Worm (Caenorhabditis elegans) whole organism, midembryonic: ENCODE measurements around the gene col-159.

Source experiments
- T22C8.4 ChIP-seq: fragments of 200-800 bp; sonication (Bioruptor generic); IDR thresholded peaks from 2 replicates; pipeline ENCODE4 v1.3.6; 2022; ENCODE audit warnings: missing genetic modification characterization, missing compliant biosample characterization
- flt-1 ChIP-seq: fragments of 200-800 bp; sonication (Bioruptor generic); IDR thresholded peaks from 2 replicates; pipeline ENCODE4 v1.3.6; 2022; ENCODE audit warnings: missing genetic modification characterization, missing compliant biosample characterization
- klf-2 ChIP-seq: fragments of 200-800 bp; sonication (Bioruptor generic); conservative IDR thresholded peaks from 2 replicates; pipeline ENCODE4 v1.3.6; 2022; ENCODE audit warnings: missing genetic modification reagents, missing genetic modification characterization, missing compliant biosample characterization
- ref-1 ChIP-seq: fragments of 200-800 bp; sonication (Bioruptor generic); conservative IDR thresholded peaks from 2 replicates; pipeline ENCODE4 v1.3.6; 2022; ENCODE audit warnings: missing genetic modification reagents, missing genetic modification characterization, missing compliant biosample characterization
- tab-1 ChIP-seq: fragments of 200-800 bp; sonication (Bioruptor generic); IDR thresholded peaks from 2 replicates; pipeline ENCODE4 v1.3.6; 2022; ENCODE audit warnings: missing genetic modification characterization, missing compliant biosample characterization
- ztf-23 ChIP-seq: fragments of 200-800 bp; sonication (Bioruptor generic); IDR thresholded peaks from 2 replicates; pipeline ENCODE4 v1.3.6; 2022; ENCODE audit warnings: missing genetic modification reagents, missing genetic modification characterization, missing compliant biosample characterization

DNA sequence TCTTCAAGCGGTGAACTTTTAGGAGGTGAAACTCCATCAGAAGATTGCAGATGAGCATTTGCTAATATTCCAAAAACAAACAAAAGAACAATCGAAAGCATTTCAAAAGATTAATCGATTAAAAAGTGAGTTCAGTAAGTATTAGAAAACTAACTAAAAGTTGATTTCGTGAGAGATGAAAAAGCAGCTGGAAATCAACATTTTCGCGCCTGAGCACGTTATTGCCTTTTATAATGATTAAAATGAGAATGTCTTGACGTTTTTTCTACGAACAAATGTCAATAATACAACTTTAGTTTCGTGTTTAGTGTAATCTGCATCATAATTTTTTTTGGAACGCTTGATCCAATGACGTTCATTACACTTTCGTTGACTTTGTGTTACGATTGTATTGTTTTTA, 4.2 kb downstream of the col-159 start, which contains the start of gene F57B1.9:
- no peak for TF ChIP-seq flt-1 (GFP tag; lab: Robert Waterston, UW)
- TF ChIP-seq klf-2 (GFP tag; lab: Robert Waterston, UW), result no peak
- no peak for TF ChIP-seq ztf-23 (GFP tag; lab: Robert Waterston, UW)
- TF ChIP-seq tab-1 (GFP tag; lab: Robert Waterston, UW), result no peak
- TF ChIP-seq T22C8.4, result no peak
- TF ChIP-seq ref-1 (GFP tag; lab: Robert Waterston, UW), result no peak
